Fruit fly (Drosophila melanogaster) whole organism, pupa: ENCODE data around the gene Ube4A.

Source experiments
- CG10348 ChIP-seq: fragments of 200-800 bp; sonication (Bioruptor generic); IDR thresholded peaks from 2 replicates; pipeline ENCODE4 v1.3.6; 2022; ENCODE audit warnings: missing biosample characterization, missing genetic modification characterization
- CG12605 ChIP-seq: fragments of 200-800 bp; sonication (Bioruptor generic); IDR thresholded peaks from 2 replicates; pipeline ENCODE4 v1.3.6; 2022; ENCODE audit warnings: missing biosample characterization, missing genetic modification characterization
- CG13204 ChIP-seq: fragments of 200-800 bp; sonication (Bioruptor generic); optimal IDR thresholded peaks from 2 replicates; lab custom pipeline; 2018; ENCODE audit warnings: missing biosample characterization, mild to moderate bottlenecking, missing genetic modification characterization, moderate library complexity
- CG14655 ChIP-seq: fragments of 200-800 bp; sonication (Bioruptor generic); optimal IDR thresholded peaks from 3 replicates; lab custom pipeline; 2017; ENCODE audit warnings: mild to moderate bottlenecking, missing biosample characterization, missing genetic modification reagents, missing genetic modification characterization
- CG15710 ChIP-seq: fragments of 200-800 bp; sonication (Bioruptor generic); optimal IDR thresholded peaks from 2 replicates; lab custom pipeline; 2018; ENCODE audit warnings: missing biosample characterization, mild to moderate bottlenecking, missing genetic modification characterization, moderate library complexity
- CG17806 ChIP-seq: fragments of 200-800 bp; sonication (Bioruptor generic); optimal IDR thresholded peaks from 2 replicates; lab custom pipeline; 2018; ENCODE audit warnings: missing biosample characterization, mild to moderate bottlenecking, missing genetic modification characterization, moderate library complexity
- CG32121 ChIP-seq: fragments of 200-800 bp; sonication (Bioruptor generic); IDR thresholded peaks from 2 replicates; pipeline ENCODE4 v1.3.6; 2022; ENCODE audit warnings: missing biosample characterization, missing genetic modification characterization
- CG34367 ChIP-seq: fragments of 200-800 bp; sonication (Bioruptor generic); optimal IDR thresholded peaks from 2 replicates; lab custom pipeline; 2018; ENCODE audit warnings: missing biosample characterization, mild to moderate bottlenecking, missing genetic modification characterization
- CG4496 ChIP-seq: fragments of 200-800 bp; sonication (Bioruptor generic); IDR thresholded peaks from 3 replicates; pipeline ENCODE4 v1.3.6; 2022; ENCODE audit warnings: missing biosample characterization, missing genetic modification characterization
- CG8159 ChIP-seq: fragments of 200-800 bp; sonication (Bioruptor generic); optimal IDR thresholded peaks from 3 replicates; lab custom pipeline; 2018; ENCODE audit warnings: missing biosample characterization, mild to moderate bottlenecking, missing genetic modification characterization, moderate library complexity
- CG8301 ChIP-seq: fragments of 200-800 bp; sonication (Bioruptor generic); optimal IDR thresholded peaks from 2 replicates; lab custom pipeline; 2018; ENCODE audit warnings: missing biosample characterization, mild to moderate bottlenecking, missing genetic modification characterization
- CG9948 ChIP-seq: fragments of 200-800 bp; sonication (Bioruptor generic); optimal IDR thresholded peaks from 2 replicates; lab custom pipeline; 2018; ENCODE audit warnings: missing biosample characterization, mild to moderate bottlenecking, missing genetic modification characterization, moderate library complexity
- D1 ChIP-seq: fragments of 200-800 bp; sonication (Bioruptor generic); optimal IDR thresholded peaks from 2 replicates; lab custom pipeline; 2018; ENCODE audit warnings: missing biosample characterization, mild to moderate bottlenecking, missing genetic modification characterization, moderate library complexity
- EcR ChIP-seq: fragments of 200-800 bp; sonication (Bioruptor generic); optimal IDR thresholded peaks from 3 replicates; lab custom pipeline; 2019; ENCODE audit warnings: missing biosample characterization, missing genetic modification characterization, mild to moderate bottlenecking, moderate library complexity, missing genetic modification reagents
- Ets98B ChIP-seq: fragments of 200-800 bp; sonication (Bioruptor generic); IDR thresholded peaks from 2 replicates; pipeline ENCODE4 v1.3.6; 2022; ENCODE audit warnings: missing biosample characterization, missing genetic modification characterization
- Pif1A ChIP-seq: fragments of 200-800 bp; sonication (Bioruptor generic); optimal IDR thresholded peaks from 3 replicates; lab custom pipeline; 2016; ENCODE audit warnings: missing biosample characterization, missing genetic modification characterization
- Pif1B ChIP-seq: fragments of 200-800 bp; sonication (Bioruptor generic); optimal IDR thresholded peaks from 3 replicates; lab custom pipeline; 2016; ENCODE audit warnings: missing biosample characterization, missing genetic modification characterization
- Snoo ChIP-seq: fragments of 200-800 bp; sonication (Bioruptor generic); optimal IDR thresholded peaks from 3 replicates; lab custom pipeline; 2017; ENCODE audit warnings: missing biosample characterization, mild to moderate bottlenecking, missing genetic modification characterization, inconsistent platforms
- fd96Ca ChIP-seq: fragments of 200-800 bp; sonication (Bioruptor generic); IDR thresholded peaks from 3 replicates; pipeline ENCODE4 v1.3.6; 2022; ENCODE audit warnings: missing biosample characterization, missing genetic modification characterization
- gl ChIP-seq: fragments of 200-800 bp; sonication (Bioruptor generic); optimal IDR thresholded peaks from 2 replicates; lab custom pipeline; 2018; ENCODE audit warnings: missing biosample characterization, mild to moderate bottlenecking, missing genetic modification characterization
- rn ChIP-seq: fragments of 200-800 bp; sonication (Bioruptor generic); IDR thresholded peaks from 2 replicates; pipeline ENCODE4 v1.3.6; 2022; ENCODE audit warnings: missing biosample characterization, missing genetic modification characterization

Ube4A gene

dm6 chr2L:6677453-6677852, 19.1 kb downstream of the Ube4A start, which contains the start of gene Nse1:
Gene Nse1, minus strand, starts transcription at chr2L:6677625.
- TF ChIP-seq EcR (no peak), gl (tag; lab: Kevin White, UChicago) (no peak), D1 (tag; lab: Kevin White, UChicago) (no peak), Pif1B (GFP tag; lab: Kevin White, UChicago) (no peak), Snoo (no peak), CG34367 (tag; lab: Kevin White, UChicago) (no peak), CG8301 (tag; lab: Kevin White, UChicago) (no peak), CG4496 (no peak), CG10348 (GFP tag; lab: Robert Waterston, UW) (no peak)

dm6 chr2L:6682909-6683308, 24.6 kb downstream of the Ube4A start:
- no peak for TF ChIP-seq CG10348 (GFP tag; lab: Robert Waterston, UW)
- no peak for TF ChIP-seq CG8301 (tag; lab: Kevin White, UChicago)
- TF ChIP-seq Ets98B (GFP tag; lab: Robert Waterston, UW): no peak
- TF ChIP-seq CG9948 (tag; lab: Kevin White, UChicago): no peak
- TF ChIP-seq CG34367 (tag; lab: Kevin White, UChicago): no peak
- TF ChIP-seq CG4496: no peak
- TF ChIP-seq fd96Ca (GFP tag; lab: Robert Waterston, UW): no peak
- no peak for TF ChIP-seq CG12605 (GFP tag; lab: Robert Waterston, UW)
- TF ChIP-seq CG15710: no peak
- no peak for TF ChIP-seq rn
- no peak for TF ChIP-seq CG17806 (tag; lab: Kevin White, UChicago)
- TF ChIP-seq Pif1B (GFP tag; lab: Kevin White, UChicago): no peak
- TF ChIP-seq Snoo: no peak
- no peak for TF ChIP-seq gl (tag; lab: Kevin White, UChicago)
- TF ChIP-seq D1 (tag; lab: Kevin White, UChicago): no peak
- no peak for TF ChIP-seq CG14655 (GFP tag; lab: Kevin White, UChicago)
- no peak for TF ChIP-seq CG32121 (GFP tag; lab: Robert Waterston, UW)
- TF ChIP-seq Pif1A (GFP tag; lab: Kevin White, UChicago): no peak

- TF ChIP-seq CG12605 (GFP tag; lab: Robert Waterston, UW) (peak; percentile 55; the same call in 1 of the 2 replicates), fd96Ca (GFP tag; lab: Robert Waterston, UW) (peak; percentile 78), CG8301 (tag; lab: Kevin White, UChicago) (no peak), CG4496 (peak; percentile 77), Pif1B (GFP tag; lab: Kevin White, UChicago) (peak; percentile 21), D1 (tag; lab: Kevin White, UChicago) (no peak), CG13204 (GFP tag; lab: Kevin White, UChicago) (no peak), CG9948 (tag; lab: Kevin White, UChicago) (no peak), gl (tag; lab: Kevin White, UChicago) (no peak), Pif1A (GFP tag; lab: Kevin White, UChicago) (peak; percentile 34), CG8159 (tag; lab: Kevin White, UChicago) (no peak), rn (peak; percentile 19; the same call in 1 of the 2 replicates), Ets98B (GFP tag; lab: Robert Waterston, UW) (peak; percentile 70), CG10348 (GFP tag; lab: Robert Waterston, UW) (no peak), CG32121 (GFP tag; lab: Robert Waterston, UW) (peak; percentile 68), CG34367 (tag; lab: Kevin White, UChicago) (no peak), Snoo (peak; percentile 79), CG17806 (tag; lab: Kevin White, UChicago) (peak; percentile 54), EcR (no peak), CG15710 (peak; percentile 65), CG14655 (GFP tag; lab: Kevin White, UChicago) (no peak)
- TF ChIP-seq, all 21 proteins: peak for 11
These were observed 25.9 kb downstream of the Ube4A start, which contains the start of gene Nhe3 for dm6 chr2L:6683992-6684882. Gene Nhe3, minus strand, starts transcription at chr2L:6684364.

- TF ChIP-seq EcR: no peak
- TF ChIP-seq gl (tag; lab: Kevin White, UChicago): no peak
- TF ChIP-seq D1 (tag; lab: Kevin White, UChicago): no peak
- TF ChIP-seq Pif1A (GFP tag; lab: Kevin White, UChicago): no peak
- TF ChIP-seq CG4496: no peak
- TF ChIP-seq CG10348 (GFP tag; lab: Robert Waterston, UW): no peak
- TF ChIP-seq CG17806 (tag; lab: Kevin White, UChicago): no peak
These were observed 28.3 kb downstream of the Ube4A start, which contains the start of gene CG11327 for dm6 chr2L:6686612-6687011. Gene CG11327, minus strand, starts transcription at chr2L:6686712.

dm6 chr2L:6692048-6692447, 33.7 kb downstream of the Ube4A start:
- no peak for TF ChIP-seq CG13204 (GFP tag; lab: Kevin White, UChicago)
- no peak for TF ChIP-seq rn
- TF ChIP-seq Snoo: no peak
- peak; percentile 59 for TF ChIP-seq CG14655 (GFP tag; lab: Kevin White, UChicago)
- peak; percentile 14 for TF ChIP-seq CG34367 (tag; lab: Kevin White, UChicago)
- no peak for TF ChIP-seq Ets98B (GFP tag; lab: Robert Waterston, UW)
- TF ChIP-seq CG15710: peak; percentile 1
- TF ChIP-seq gl (tag; lab: Kevin White, UChicago): no peak
- no peak for TF ChIP-seq CG10348 (GFP tag; lab: Robert Waterston, UW)
- peak; percentile 25 for TF ChIP-seq CG9948 (tag; lab: Kevin White, UChicago)
- no peak for TF ChIP-seq CG4496
- peak; percentile 22 for TF ChIP-seq Pif1A (GFP tag; lab: Kevin White, UChicago)
- TF ChIP-seq CG32121 (GFP tag; lab: Robert Waterston, UW): no peak
- TF ChIP-seq D1 (tag; lab: Kevin White, UChicago): no peak
- peak; percentile 30 for TF ChIP-seq CG8301 (tag; lab: Kevin White, UChicago)
- no peak for TF ChIP-seq EcR
- TF ChIP-seq CG8159 (tag; lab: Kevin White, UChicago): peak; percentile 4
- TF ChIP-seq Pif1B (GFP tag; lab: Kevin White, UChicago): no peak
- TF ChIP-seq fd96Ca (GFP tag; lab: Robert Waterston, UW): no peak
- peak; percentile 33 for TF ChIP-seq CG17806 (tag; lab: Kevin White, UChicago)
- no peak for TF ChIP-seq CG12605 (GFP tag; lab: Robert Waterston, UW)
